Worm (Caenorhabditis elegans) whole organism, young adult: ENCODE results near the gene H41C03.3.
A peak's percentile ranks its signal among the peaks of the same experiment; 100 is the strongest.

ENCODE experiments used
- B0261.1 ChIP-seq: sonication (generic microtip); optimal IDR thresholded peaks from 2 replicates; lab custom pipeline; 2016; ENCODE audit warnings: mild to moderate bottlenecking, missing genetic modification characterization, moderate library complexity, missing compliant biosample characterization
- C17E4.6 ChIP-seq: fragments of 200-800 bp; sonication (Bioruptor generic); IDR thresholded peaks from 2 replicates; pipeline ENCODE4 v1.3.6; 2022; ENCODE audit warnings: missing genetic modification reagents, missing genetic modification characterization, missing compliant biosample characterization
- F37B4.10 ChIP-seq: fragments of 200-800 bp; sonication (Bioruptor generic); IDR thresholded peaks from 2 replicates; pipeline ENCODE4 v1.3.6; 2022; ENCODE audit warnings: missing genetic modification characterization, missing compliant biosample characterization
- F39B2.1 ChIP-seq: fragments of 200-800 bp; sonication (Bioruptor generic); IDR thresholded peaks from 2 replicates; pipeline ENCODE4 v1.3.6; 2022; ENCODE audit warnings: missing genetic modification reagents, missing genetic modification characterization, missing compliant biosample characterization
- F49E8.2 ChIP-seq: sonication (generic microtip); optimal IDR thresholded peaks from 3 replicates; lab custom pipeline; 2017; ENCODE audit warnings: missing genetic modification characterization, mild to moderate bottlenecking, missing compliant biosample characterization, antibody characterized with exemption, moderate library complexity; ENCODE audit not compliant: insufficient read depth
- F55B11.4 ChIP-seq: sonication (generic microtip); optimal IDR thresholded peaks from 2 replicates; lab custom pipeline; 2016; ENCODE audit warnings: missing compliant biosample characterization, missing genetic modification characterization, borderline replicate concordance; ENCODE audit not compliant: insufficient read depth
- Y53G8AR.9 ChIP-seq: fragments of 200-800 bp; sonication (Bioruptor generic); conservative IDR thresholded peaks from 2 replicates; pipeline ENCODE4 v1.3.6; 2022; ENCODE audit warnings: missing genetic modification reagents, missing genetic modification characterization, missing compliant biosample characterization
- Y56A3A.18 ChIP-seq: fragments of 200-800 bp; sonication (Bioruptor generic); IDR thresholded peaks from 2 replicates; pipeline ENCODE4 v1.3.6; 2022; ENCODE audit warnings: missing genetic modification reagents, missing genetic modification characterization, missing compliant biosample characterization
- athp-1 ChIP-seq: sonication (generic microtip); optimal IDR thresholded peaks from 2 replicates; lab custom pipeline; 2017; ENCODE audit warnings: mild to moderate bottlenecking, missing genetic modification characterization, missing compliant biosample characterization
- attf-3 ChIP-seq: fragments of 200-800 bp; sonication (Bioruptor generic); conservative IDR thresholded peaks from 2 replicates; pipeline ENCODE4 v1.3.6; 2022; ENCODE audit warnings: missing genetic modification reagents, missing genetic modification characterization, missing compliant biosample characterization
- bed-1 ChIP-seq: fragments of 200-800 bp; sonication (Bioruptor generic); IDR thresholded peaks from 2 replicates; pipeline ENCODE4 v1.3.6; 2022; ENCODE audit warnings: missing genetic modification reagents, missing genetic modification characterization, missing compliant biosample characterization
- cebp-1 ChIP-seq, 2 experiments: fragments of 200-800 bp in 1 of 2; sonication (Bioruptor generic) in 1 of 2; sonication (generic microtip) in 1 of 2; IDR thresholded peaks in 1 of 2; optimal IDR thresholded peaks in 1 of 2; 2 replicates each; pipeline versions ENCODE4 v1.3.6 to Lab custom; 2017 to 2022; ENCODE audit warnings: missing compliant biosample characterization in 2 of 2, missing genetic modification characterization in 2 of 2, mild to moderate bottlenecking in 1 of 2, missing genetic modification reagents in 1 of 2, moderate library complexity in 1 of 2
- cebp-2 ChIP-seq: fragments of 200-800 bp; sonication (Bioruptor generic); IDR thresholded peaks from 2 replicates; pipeline ENCODE4 v1.3.6; 2022; ENCODE audit warnings: missing genetic modification characterization, missing compliant biosample characterization
- die-1 ChIP-seq: sonication (generic microtip); optimal IDR thresholded peaks from 2 replicates; lab custom pipeline; 2016; ENCODE audit warnings: missing genotype, mild to moderate bottlenecking, missing genetic modification characterization, missing compliant biosample characterization
- hrde-1 ChIP-seq: sonication (generic microtip); optimal IDR thresholded peaks from 2 replicates; lab custom pipeline; 2016; ENCODE audit warnings: missing genetic modification characterization, mild to moderate bottlenecking, missing compliant biosample characterization, moderate library complexity, missing genotype, missing genetic modification reagents, borderline replicate concordance
- let-526 ChIP-seq: fragments of 200-800 bp; sonication (Bioruptor generic); IDR thresholded peaks from 2 replicates; pipeline ENCODE4 v1.3.6; 2022; ENCODE audit warnings: missing genetic modification reagents, missing genetic modification characterization, missing compliant biosample characterization
- lin-40 ChIP-seq: sonication (generic microtip); optimal IDR thresholded peaks from 2 replicates; lab custom pipeline; 2016; ENCODE audit warnings: missing genetic modification characterization, mild to moderate bottlenecking, missing compliant biosample characterization, missing genotype, missing genetic modification reagents
- lsl-1 ChIP-seq: fragments of 200-800 bp; sonication (Bioruptor generic); optimal IDR thresholded peaks from 2 replicates; lab custom pipeline; 2018; ENCODE audit warnings: mild to moderate bottlenecking, missing genetic modification characterization, moderate library complexity, missing compliant biosample characterization
- nfyb-1 ChIP-seq: fragments of 200-800 bp; sonication (Bioruptor generic); IDR thresholded peaks from 2 replicates; pipeline ENCODE4 v1.3.6; 2022; ENCODE audit warnings: missing genetic modification reagents, missing genetic modification characterization, missing compliant biosample characterization
- nhr-80 ChIP-seq: sonication (generic microtip); optimal IDR thresholded peaks from 2 replicates; lab custom pipeline; 2016; ENCODE audit warnings: missing genetic modification characterization, missing compliant biosample characterization
- pbrm-1 ChIP-seq: fragments of 200-800 bp; sonication (Bioruptor generic); IDR thresholded peaks from 2 replicates; pipeline ENCODE4 v1.3.6; 2022; ENCODE audit warnings: missing genetic modification reagents, missing genetic modification characterization, missing compliant biosample characterization
- sdz-38 ChIP-seq: sonication (generic microtip); optimal IDR thresholded peaks from 2 replicates; lab custom pipeline; 2016; ENCODE audit warnings: missing genotype, missing genetic modification characterization, missing compliant biosample characterization
- snpc-4 ChIP-seq, 5 experiments: fragments of 150-350 bp in 1 of 5; sonication (generic microtip) in 4 of 5; optimal IDR thresholded peaks; 2 replicates each; lab custom pipeline; 2014 to 2018; ENCODE audit warnings: missing genetic modification characterization in 5 of 5, missing biosample characterization in 3 of 5, antibody characterized with exemption in 2 of 5, mild to moderate bottlenecking in 2 of 5, missing compliant biosample characterization in 2 of 5, missing genotype in 2 of 5, moderate library complexity in 2 of 5, missing genetic modification reagents in 1 of 5
- unc-62 ChIP-seq: fragments of 150-350 bp; optimal IDR thresholded peaks from 2 replicates; lab custom pipeline; 2014; ENCODE audit warnings: missing biosample characterization, missing genetic modification reagents, missing genetic modification characterization
- xnd-1 ChIP-seq: sonication (generic microtip); optimal IDR thresholded peaks from 2 replicates; lab custom pipeline; 2016; ENCODE audit warnings: missing genotype, missing genetic modification reagents, missing genetic modification characterization, missing compliant biosample characterization
- zfh-2 ChIP-seq: fragments of 200-800 bp; sonication (Bioruptor generic); conservative IDR thresholded peaks from 2 replicates; pipeline ENCODE4 v1.3.6; 2022; ENCODE audit warnings: missing genetic modification reagents, missing genetic modification characterization, missing compliant biosample characterization
- ztf-3 ChIP-seq: fragments of 200-800 bp; sonication (Bioruptor generic); optimal IDR thresholded peaks from 2 replicates; lab custom pipeline; 2018; ENCODE audit warnings: mild to moderate bottlenecking, missing genetic modification characterization, missing compliant biosample characterization

The H41C03.3 gene

ce11 chrII:5858322-5858721 lies 12.7 kb downstream of the H41C03.3 start, which contains the start of gene F55C12.4:
TSS of gene F55C12.4 (minus strand) at chrII:5858422.
- TF ChIP-seq die-1 (tag; lab: Kevin White, UChicago) (no peak), lin-40 (tag; lab: Kevin White, UChicago) (no peak), Y56A3A.18 (GFP tag; lab: Robert Waterston, UW) (no peak), B0261.1 (tag; lab: Kevin White, UChicago) (no peak), F55B11.4 (no peak)

- TF ChIP-seq hrde-1 (tag; lab: Kevin White, UChicago), result no peak
- TF ChIP-seq F49E8.2, result no peak
These were observed 15.0 kb downstream of the H41C03.3 start for ce11 chrII:5860621-5861020.

ce11 chrII:5863893-5864292 lies 18.3 kb downstream of the H41C03.3 start, which contains the start of gene tag-234:
TSS of gene tag-234 (plus strand) at chrII:5864193.
- TF ChIP-seq xnd-1 (tag; lab: Kevin White, UChicago) (no peak), nhr-80 (peak; percentile 38)

- TF ChIP-seq nhr-80 (peak; percentile 19), unc-62 (GFP tag; lab: Kevin White, UChicago) (peak; percentile 36), F39B2.1 (no peak)
These were observed 20.1 kb downstream of the H41C03.3 start, which contains the start of gene F55C12.19 for ce11 chrII:5865405-5866308. TSS of gene F55C12.19 (plus strand) at chrII:5866139.

ce11 chrII:5866920-5867319 lies 21.3 kb downstream of the H41C03.3 start:
- TF ChIP-seq C17E4.6 (GFP tag; lab: Robert Waterston, UW), result no peak
- no peak for TF ChIP-seq lsl-1 (GFP tag; lab: Kevin White, UChicago)
- TF ChIP-seq let-526 (GFP tag; lab: Robert Waterston, UW), result no peak
- TF ChIP-seq F37B4.10 (GFP tag; lab: Robert Waterston, UW), result no peak
- no peak for TF ChIP-seq sdz-38 (tag; lab: Kevin White, UChicago)
- no peak for TF ChIP-seq zfh-2 (GFP tag; lab: Robert Waterston, UW)
- no peak for TF ChIP-seq Y56A3A.18 (GFP tag; lab: Robert Waterston, UW)
- TF ChIP-seq bed-1 (GFP tag; lab: Robert Waterston, UW), result no peak
- TF ChIP-seq attf-3 (GFP tag; lab: Robert Waterston, UW), result no peak
- TF ChIP-seq cebp-2 (GFP tag; lab: Robert Waterston, UW), result no peak
- TF ChIP-seq nfyb-1, result peak; percentile 87
- no peak for TF ChIP-seq pbrm-1 (GFP tag; lab: Robert Waterston, UW)
- TF ChIP-seq athp-1 (tag; lab: Kevin White, UChicago), result no peak
- no peak for TF ChIP-seq F55B11.4
- TF ChIP-seq snpc-4 (GFP tag; optimal IDR thresholded peaks at IDR 0.05; lab: Kevin White, UChicago), result no peak
- TF ChIP-seq snpc-4 (tag; optimal IDR thresholded peaks at IDR 0.05; lab: Kevin White, UChicago), result peak in 1 of 4 experiments; percentile 13
- TF ChIP-seq ztf-3 (GFP tag; lab: Kevin White, UChicago), result no peak
- TF ChIP-seq cebp-1 (GFP tag; IDR thresholded peaks at IDR 0.05; lab: Robert Waterston, UW), result no peak
- TF ChIP-seq cebp-1 (tag; optimal IDR thresholded peaks at IDR 0.05; lab: Kevin White, UChicago), result peak; percentile 36
- 0 out of 2 replicates have a peak, but pooled peaks have one; percentile 45 for TF ChIP-seq Y53G8AR.9 (GFP tag; lab: Robert Waterston, UW)
- no peak for TF ChIP-seq die-1 (tag; lab: Kevin White, UChicago)
